Fruit fly (Drosophila melanogaster): ENCODE data around the gene Scsalpha1.
A peak's percentile ranks its signal among the peaks of the same experiment; 100 is the strongest.

Scsalpha1 gene

dm6 chr3L:3862504-3863380 is 48.7 kb downstream of the Scsalpha1 start:
- TF ChIP-seq esn (GFP tag; optimal IDR thresholded peaks at IDR 0.05) (no peak), Smox (GFP tag; optimal IDR thresholded peaks at IDR 0.05) (no peak), fd59A (GFP tag; optimal IDR thresholded peaks at IDR 0.05) (no peak), fd85E (GFP tag; optimal IDR thresholded peaks at IDR 0.05) (no peak), CG6808 (GFP tag; optimal IDR thresholded peaks at IDR 0.05) (no peak), CG11762 (GFP tag; optimal IDR thresholded peaks at IDR 0.05; ENCODE audit: insufficient read depth) (no peak), CG10669 (GFP tag; optimal IDR thresholded peaks at IDR 0.05) (no peak), CG9139 (GFP tag; optimal IDR thresholded peaks at IDR 0.05) (no peak), CG1621 (tag; optimal IDR thresholded peaks at IDR 0.05) (no peak), eg (GFP tag; IDR thresholded peaks at IDR 0.05) (no peak), CG7368 (GFP tag; optimal IDR thresholded peaks at IDR 0.05) (no peak), Hr4 (GFP tag; optimal IDR thresholded peaks at IDR 0.05) (peak; percentile 33), Lpt (GFP tag; optimal IDR thresholded peaks at IDR 0.05) (peak; percentile 13), cyc (GFP tag; optimal IDR thresholded peaks at IDR 0.05) (peak; percentile 11), CG8119 (GFP tag; IDR thresholded peaks at IDR 0.05) (no peak; the same call in 2 of the 3 replicates), CG6854 (GFP tag; optimal IDR thresholded peaks at IDR 0.05) (no peak), lz (GFP tag; optimal IDR thresholded peaks at IDR 0.05) (no peak), svp (GFP tag) (peak; percentile 63), Eip93F (GFP tag; optimal IDR thresholded peaks at IDR 0.05) (no peak), Sox102F (GFP tag; optimal IDR thresholded peaks at IDR 0.05) (no peak), CG6792 (GFP tag; optimal IDR thresholded peaks at IDR 0.05) (no peak), OdsH (GFP tag; optimal IDR thresholded peaks at IDR 0.05) (peak; percentile 40), CG3032 (tag; optimal IDR thresholded peaks at IDR 0.05) (no peak), acj6 (GFP tag; optimal IDR thresholded peaks at IDR 0.05) (peak; percentile 38), CG3919 (GFP tag; optimal IDR thresholded peaks at IDR 0.05) (peak; percentile 41), CG34406 (GFP tag; optimal IDR thresholded peaks at IDR 0.05) (peak; percentile 16), Blimp-1 (GFP tag; optimal IDR thresholded peaks at IDR 0.05) (no peak), Eip78C (GFP tag) (peak; percentile 81), CG11902 (GFP tag; optimal IDR thresholded peaks at IDR 0.05) (no peak), CG31627 (GFP tag; optimal IDR thresholded peaks at IDR 0.05) (peak; percentile 24), CG15336 (GFP tag; IDR thresholded peaks at IDR 0.05) (0 out of 2 replicates have a peak, but pooled peaks have one; percentile 17), Hr38 (GFP tag; optimal IDR thresholded peaks at IDR 0.05) (no peak), salr (GFP tag; optimal IDR thresholded peaks at IDR 0.05) (peak in 1 of 2 experiments; percentile 5), CG16779 (tag; optimal IDR thresholded peaks at IDR 0.05) (no peak), CG4318 (GFP tag; optimal IDR thresholded peaks at IDR 0.05) (no peak), Gug (GFP tag; IDR thresholded peaks at IDR 0.05) (no peak), vri (GFP tag; optimal IDR thresholded peaks at IDR 0.05) (no peak), Met (GFP tag; optimal IDR thresholded peaks at IDR 0.05) (peak; percentile 41), ss (GFP tag; optimal IDR thresholded peaks at IDR 0.05) (peak in 1 of 2 experiments; percentile 60), CG8319 (GFP tag; optimal IDR thresholded peaks at IDR 0.05) (no peak), CG32006 (GFP tag; optimal IDR thresholded peaks at IDR 0.05) (peak; percentile 31), Ets21C (GFP tag; optimal IDR thresholded peaks at IDR 0.05) (no peak), CG11294 (GFP tag; IDR thresholded peaks at IDR 0.05) (no peak), CG6276 (GFP tag; optimal IDR thresholded peaks at IDR 0.05) (no peak), topi (GFP tag; optimal IDR thresholded peaks at IDR 0.05) (peak; percentile 31), net (GFP tag; optimal IDR thresholded peaks at IDR 0.05) (no peak), spab (GFP tag; optimal IDR thresholded peaks at IDR 0.05) (no peak), CG10631 (GFP tag; optimal IDR thresholded peaks at IDR 0.05) (no peak), dac (GFP tag; optimal IDR thresholded peaks at IDR 0.05) (no peak), achi (GFP tag; optimal IDR thresholded peaks at IDR 0.05) (peak; percentile 37), Sox14 (GFP tag; optimal IDR thresholded peaks at IDR 0.05) (peak; percentile 32)
